Worm (Caenorhabditis elegans): Measurements from ENCODE around the gene cebp-1.
"Not testable (repeated sequence)": the region's sequence is repeated elsewhere in the genome, so short reads cannot be mapped to it uniquely, and the experiment has no call there.

ce11 chrX:1403444-1403843, 50.2 kb downstream of the cebp-1 start, which contains the start of gene ZK402.2:
- TF ChIP-seq F57C9.4 (tag; optimal IDR thresholded peaks at IDR 0.05); efl-1 (GFP tag; optimal IDR thresholded peaks at IDR 0.05); die-1 (tag; optimal IDR thresholded peaks at IDR 0.05); hmg-20 (GFP tag; IDR thresholded peaks at IDR 0.05); unc-62 (GFP tag; optimal IDR thresholded peaks at IDR 0.05); hlh-12 (tag; optimal IDR thresholded peaks at IDR 0.05); dpl-1 (GFP tag; optimal IDR thresholded peaks at IDR 0.05); snpc-4 (GFP tag; optimal IDR thresholded peaks at IDR 0.05); snpc-4 (tag; optimal IDR thresholded peaks at IDR 0.05): not testable (repeated sequence)
